Worm (Caenorhabditis elegans): ENCODE data around the gene C09E7.8.

The C09E7.8 gene

ce11 chrIII:6558487-6558886, at the start of gene C09E7.8:
Gene C09E7.8, minus strand, starts transcription at chrIII:6558587.
- TF ChIP-seq sptf-1 (tag; optimal IDR thresholded peaks at IDR 0.05): no peak
- no peak for TF ChIP-seq sup-37 (GFP tag; optimal IDR thresholded peaks at IDR 0.05)
- no peak for TF ChIP-seq ceh-88 (GFP tag; IDR thresholded peaks at IDR 0.05)
- TF ChIP-seq lin-35 (GFP tag; optimal IDR thresholded peaks at IDR 0.05): no peak
- TF ChIP-seq lin-14 (GFP tag; optimal IDR thresholded peaks at IDR 0.05): no peak
- no peak for TF ChIP-seq ceh-63 (GFP tag; optimal IDR thresholded peaks at IDR 0.05)
- no peak for TF ChIP-seq lsy-2 (tag; optimal IDR thresholded peaks at IDR 0.05)
- TF ChIP-seq ztf-11 (tag; optimal IDR thresholded peaks at IDR 0.05): no peak
- TF ChIP-seq ama-1 (optimal IDR thresholded peaks at IDR 0.05): no peak
- no peak for TF ChIP-seq tlp-1 (tag; optimal IDR thresholded peaks at IDR 0.05)
- no peak for TF ChIP-seq efl-3 (GFP tag; optimal IDR thresholded peaks at IDR 0.05)

- no peak for TF ChIP-seq unc-86 (tag; optimal IDR thresholded peaks at IDR 0.05)
- no peak for TF ChIP-seq unc-130 (tag; optimal IDR thresholded peaks at IDR 0.05)
- TF ChIP-seq efl-1 (optimal IDR thresholded peaks at IDR 0.05): no peak
- TF ChIP-seq efl-1 (GFP tag; optimal IDR thresholded peaks at IDR 0.05 in 1 of 2): peak in 1 of 2 experiments; percentile 62
These were observed 49.3 kb upstream of the C09E7.8 start for ce11 chrIII:6607646-6608045.

DNA sequence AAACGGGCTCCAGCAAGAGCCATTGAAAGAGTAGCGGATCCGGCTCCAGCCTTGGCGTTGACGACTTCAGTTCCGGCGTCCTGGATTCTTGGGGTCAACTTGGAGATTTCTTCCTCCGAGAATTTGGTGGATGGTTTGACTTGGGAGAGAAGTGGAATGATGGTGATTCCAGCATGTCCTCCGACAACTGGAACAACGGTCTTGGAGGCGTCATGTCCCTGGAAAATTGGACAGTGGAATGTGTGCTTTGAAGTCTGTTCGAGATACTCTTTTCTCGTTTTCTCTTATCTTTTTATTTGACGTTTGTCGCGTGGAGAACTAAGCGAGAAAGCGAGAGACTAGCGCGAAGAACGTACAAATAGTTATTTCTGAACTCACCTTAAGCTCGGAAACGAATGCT, 48.7 kb upstream of the C09E7.8 start:
- peak in 1 of 2 experiments; percentile 10 for TF ChIP-seq lin-35 (GFP tag; optimal IDR thresholded peaks at IDR 0.05)
- TF ChIP-seq efl-1 (optimal IDR thresholded peaks at IDR 0.05): no peak
- peak in 1 of 2 experiments; percentile 53 for TF ChIP-seq efl-1 (GFP tag; optimal IDR thresholded peaks at IDR 0.05 in 1 of 2)
- TF ChIP-seq nhr-90 (tag; optimal IDR thresholded peaks at IDR 0.05; ENCODE audit: poor library complexity): peak; percentile 9
- TF ChIP-seq pax-3 (tag; optimal IDR thresholded peaks at IDR 0.05): no peak
- TF ChIP-seq nhr-19 (GFP tag; conservative IDR thresholded peaks at IDR 0.05): peak; percentile 44
- no peak for TF ChIP-seq ztf-4 (tag; optimal IDR thresholded peaks at IDR 0.05)

DNA sequence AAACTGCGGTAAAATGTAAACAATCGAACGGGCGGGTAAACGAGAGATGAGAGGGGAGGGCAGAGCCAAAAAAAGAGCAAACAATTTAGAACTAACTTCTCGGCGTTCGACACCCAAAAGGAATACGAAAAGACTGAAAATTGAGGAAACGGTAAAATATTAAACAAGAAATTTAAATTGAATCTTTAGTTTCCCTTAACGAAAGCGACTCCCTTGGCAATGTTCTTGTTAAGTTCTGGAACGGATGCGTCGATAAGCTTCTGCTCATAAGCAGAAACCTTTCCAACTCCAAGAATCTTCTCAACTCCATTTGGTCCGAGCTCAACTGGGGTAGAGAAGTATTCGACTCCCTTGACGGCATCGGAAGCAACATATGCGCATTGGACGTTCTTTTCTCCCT, 48.3 kb upstream of the C09E7.8 start:
- no peak for TF ChIP-seq lir-3 (tag; optimal IDR thresholded peaks at IDR 0.05; ENCODE audit: poor library complexity)
- TF ChIP-seq egl-27 (tag; optimal IDR thresholded peaks at IDR 0.05): no peak
- no peak for TF ChIP-seq unc-98 (GFP tag; IDR thresholded peaks at IDR 0.05)
- TF ChIP-seq C16A3.4 (tag; optimal IDR thresholded peaks at IDR 0.05): no peak
- TF ChIP-seq ceh-8 (GFP tag; optimal IDR thresholded peaks at IDR 0.05): no peak
- TF ChIP-seq efl-1 (optimal IDR thresholded peaks at IDR 0.05): no peak
- TF ChIP-seq efl-1 (GFP tag; optimal IDR thresholded peaks at IDR 0.05 in 1 of 2): peak in 1 of 2 experiments; percentile 92

- TF ChIP-seq hlh-4 (tag; optimal IDR thresholded peaks at IDR 0.05): no peak
- TF ChIP-seq nhr-28 (tag; optimal IDR thresholded peaks at IDR 0.05): no peak
- TF ChIP-seq efl-1 (optimal IDR thresholded peaks at IDR 0.05): peak; percentile 78 to 79
- TF ChIP-seq efl-1 (GFP tag; optimal IDR thresholded peaks at IDR 0.05 in 1 of 2): peak; percentile 73 to 96
- peak; percentile 30 for TF ChIP-seq C16A3.4 (tag; optimal IDR thresholded peaks at IDR 0.05)
- TF ChIP-seq swsn-7 (tag; optimal IDR thresholded peaks at IDR 0.05): peak; percentile 74
- peak; percentile 77 for TF ChIP-seq ama-1 (optimal IDR thresholded peaks at IDR 0.05)
- no peak for TF ChIP-seq aha-1 (tag; optimal IDR thresholded peaks at IDR 0.05)
- no peak for TF ChIP-seq pqm-1 (tag; optimal IDR thresholded peaks at IDR 0.05)
- TF ChIP-seq snu-23 (GFP tag; optimal IDR thresholded peaks at IDR 0.05): peak; percentile 85
- TF ChIP-seq hpl-2 (GFP tag; optimal IDR thresholded peaks at IDR 0.05): no peak
- no peak for TF ChIP-seq nhr-237 (tag; optimal IDR thresholded peaks at IDR 0.05)
- no peak for TF ChIP-seq sup-37 (GFP tag; optimal IDR thresholded peaks at IDR 0.05)
- TF ChIP-seq unc-130 (tag; optimal IDR thresholded peaks at IDR 0.05): peak; percentile 81
- no peak for TF ChIP-seq ceh-63 (GFP tag; optimal IDR thresholded peaks at IDR 0.05)
- peak; percentile 13 for TF ChIP-seq lin-39 (tag; optimal IDR thresholded peaks at IDR 0.05)
- peak; percentile 75 for TF ChIP-seq mep-1 (tag; optimal IDR thresholded peaks at IDR 0.05)
- TF ChIP-seq nhr-77 (tag; optimal IDR thresholded peaks at IDR 0.05): peak; percentile 45
- peak; percentile 7 for TF ChIP-seq egl-13 (tag; optimal IDR thresholded peaks at IDR 0.05)
- TF ChIP-seq C04F5.9 (tag; optimal IDR thresholded peaks at IDR 0.05): no peak
- TF ChIP-seq dsc-1 (tag; optimal IDR thresholded peaks at IDR 0.05): peak; percentile 51
- TF ChIP-seq alr-1 (tag; optimal IDR thresholded peaks at IDR 0.05; ENCODE audit: borderline replicate concordance): no peak
- peak; percentile 58 for TF ChIP-seq xbp-1 (tag; optimal IDR thresholded peaks at IDR 0.05)
- TF ChIP-seq dpl-1 (GFP tag; optimal IDR thresholded peaks at IDR 0.05): peak; percentile 43 to 66 (median 62)
- TF ChIP-seq sox-4 (tag; optimal IDR thresholded peaks at IDR 0.05): no peak
- no peak for TF ChIP-seq C34B4.2 (tag; optimal IDR thresholded peaks at IDR 0.05)
- peak; percentile 74 for TF ChIP-seq lin-13 (GFP tag; optimal IDR thresholded peaks at IDR 0.05)
- TF ChIP-seq unc-98 (GFP tag; IDR thresholded peaks at IDR 0.05): no peak
- TF ChIP-seq vab-15 (tag; optimal IDR thresholded peaks at IDR 0.05): no peak
These were observed 47.7 kb upstream of the C09E7.8 start for ce11 chrIII:6606022-6606467.

Measured in whole organism, L1 larva.